Fruit fly (Drosophila melanogaster) whole organism, embryonic: ENCODE measurements around the gene egh.

ENCODE experiments used
- Ada2b ChIP-seq: fragments of 200-800 bp; sonication (Bioruptor generic); IDR thresholded peaks from 2 replicates; pipeline ENCODE4 v1.3.6; 2022; ENCODE audit warnings: missing biosample characterization, missing genetic modification characterization
- CG10959 ChIP-seq: fragments of 200-800 bp; sonication (Bioruptor generic); IDR thresholded peaks from 2 replicates; pipeline ENCODE4 v1.3.6; 2022; ENCODE audit warnings: missing biosample characterization, missing genetic modification characterization
- CG12071 ChIP-seq: fragments of 200-800 bp; sonication (Bioruptor generic); optimal IDR thresholded peaks from 3 replicates; lab custom pipeline; 2018; ENCODE audit warnings: missing biosample characterization, mild to moderate bottlenecking, missing genetic modification characterization
- CG14014 ChIP-seq: fragments of 200-800 bp; sonication (Bioruptor generic); IDR thresholded peaks from 2 replicates; pipeline ENCODE4 v1.3.6; 2022; ENCODE audit warnings: missing biosample characterization, missing genetic modification characterization
- CG16813 ChIP-seq: fragments of 200-800 bp; sonication (Bioruptor generic); IDR thresholded peaks from 3 replicates; pipeline ENCODE4 v1.3.6; 2022; ENCODE audit warnings: missing biosample characterization, missing genetic modification characterization; ENCODE audit not compliant: partially characterized antibody
- CG17612 ChIP-seq: fragments of 200-800 bp; sonication (Bioruptor generic); IDR thresholded peaks from 2 replicates; pipeline ENCODE4 v1.3.6; 2022; ENCODE audit warnings: missing biosample characterization, missing genetic modification characterization
- CG18599 ChIP-seq: fragments of 200-800 bp; sonication (Bioruptor generic); optimal IDR thresholded peaks from 3 replicates; lab custom pipeline; 2017; ENCODE audit warnings: missing biosample characterization, missing genetic modification characterization, mild to moderate bottlenecking, moderate library complexity, missing genetic modification reagents
- CG2712 ChIP-seq: fragments of 200-800 bp; optimal IDR thresholded peaks from 3 replicates; lab custom pipeline; 2019; ENCODE audit warnings: missing biosample characterization, mild to moderate bottlenecking, missing genetic modification characterization, moderate library complexity
- CG32767 ChIP-seq: fragments of 200-800 bp; sonication (Bioruptor generic); IDR thresholded peaks from 2 replicates; pipeline ENCODE4 v1.3.6; 2022; ENCODE audit warnings: missing biosample characterization, missing genetic modification characterization
- CG4282 ChIP-seq: fragments of 200-800 bp; sonication (Bioruptor generic); optimal IDR thresholded peaks from 2 replicates; lab custom pipeline; 2016; ENCODE audit warnings: missing biosample characterization, missing genetic modification characterization
- CG7745 ChIP-seq: fragments of 200-800 bp; sonication (Bioruptor generic); optimal IDR thresholded peaks from 2 replicates; lab custom pipeline; 2018; ENCODE audit warnings: missing biosample characterization, mild to moderate bottlenecking, missing genetic modification characterization, moderate library complexity
- CG8089 ChIP-seq: fragments of 200-800 bp; sonication (Bioruptor generic); optimal IDR thresholded peaks from 3 replicates; lab custom pipeline; 2016; ENCODE audit warnings: missing biosample characterization, missing genetic modification characterization
- CG8924 ChIP-seq: fragments of 200-800 bp; optimal IDR thresholded peaks from 3 replicates; lab custom pipeline; 2019; ENCODE audit warnings: missing biosample characterization, mild to moderate bottlenecking, missing genetic modification characterization, moderate library complexity
- CG9797 ChIP-seq: fragments of 200-800 bp; sonication (Bioruptor generic); optimal IDR thresholded peaks from 3 replicates; lab custom pipeline; 2018; ENCODE audit warnings: missing biosample characterization, mild to moderate bottlenecking, missing genetic modification characterization
- Dek ChIP-seq: fragments of 200-800 bp; sonication (Bioruptor generic); optimal IDR thresholded peaks from 3 replicates; lab custom pipeline; 2019; ENCODE audit warnings: missing biosample characterization, mild to moderate bottlenecking, missing genetic modification characterization, moderate library complexity
- Dp ChIP-seq: fragments of 200-800 bp; sonication (Bioruptor generic); optimal IDR thresholded peaks from 2 replicates; lab custom pipeline; 2018; ENCODE audit warnings: missing biosample characterization, mild to moderate bottlenecking, missing genetic modification characterization, moderate library complexity
- Elba2 ChIP-seq: fragments of 200-800 bp; sonication (Bioruptor generic); optimal IDR thresholded peaks from 3 replicates; lab custom pipeline; 2016; ENCODE audit warnings: missing biosample characterization, missing genetic modification characterization
- Gug ChIP-seq: fragments of 200-800 bp; sonication (Bioruptor generic); IDR thresholded peaks from 4 replicates; pipeline ENCODE4 v1.3.6; 2022; ENCODE audit warnings: missing biosample characterization, missing genetic modification characterization
- Lhr ChIP-seq: fragments of 200-800 bp; sonication (Bioruptor generic); optimal IDR thresholded peaks from 3 replicates; lab custom pipeline; 2017; ENCODE audit warnings: mild to moderate bottlenecking, missing biosample characterization, missing genetic modification reagents, missing genetic modification characterization
- MESR4 ChIP-seq: fragments of 200-800 bp; sonication (Bioruptor generic); optimal IDR thresholded peaks from 2 replicates; lab custom pipeline; 2018; ENCODE audit warnings: missing biosample characterization, mild to moderate bottlenecking, missing genetic modification characterization, moderate library complexity
- NC2α ChIP-seq: fragments of 200-800 bp; sonication (Bioruptor generic); optimal IDR thresholded peaks from 2 replicates; lab custom pipeline; 2016; ENCODE audit warnings: missing biosample characterization, missing genetic modification characterization
- NfI ChIP-seq: fragments of 200-800 bp; sonication (Bioruptor generic); optimal IDR thresholded peaks from 3 replicates; lab custom pipeline; 2018; ENCODE audit warnings: missing biosample characterization, mild to moderate bottlenecking, missing genetic modification characterization, moderate library complexity
- Pdp1 ChIP-seq, 2 experiments: fragments of 200-800 bp; sonication (Bioruptor generic); optimal IDR thresholded peaks; 3 replicates each; lab custom pipeline; 2016; ENCODE audit warnings: missing biosample characterization in 2 of 2, missing genetic modification characterization in 2 of 2, mild to moderate bottlenecking in 1 of 2, moderate library complexity in 1 of 2
- Rx ChIP-seq: fragments of 200-800 bp; sonication (Bioruptor generic); IDR thresholded peaks from 2 replicates; pipeline ENCODE4 v1.3.6; 2022; ENCODE audit warnings: missing biosample characterization, missing genetic modification characterization
- Sox102F ChIP-seq: fragments of 200-800 bp; sonication (Bioruptor generic); optimal IDR thresholded peaks from 2 replicates; lab custom pipeline; 2018; ENCODE audit warnings: missing biosample characterization, mild to moderate bottlenecking, missing genetic modification characterization, moderate library complexity
- Sry-δ ChIP-seq: fragments of 200-800 bp; sonication (Bioruptor generic); optimal IDR thresholded peaks from 2 replicates; lab custom pipeline; 2016; ENCODE audit warnings: missing biosample characterization, missing genetic modification characterization
- Usf ChIP-seq: fragments of 200-800 bp; sonication (Bioruptor generic); optimal IDR thresholded peaks from 2 replicates; lab custom pipeline; 2017; ENCODE audit warnings: missing genotype, missing biosample characterization, missing genetic modification characterization
- YL-1 ChIP-seq: fragments of 200-800 bp; sonication (Bioruptor generic); optimal IDR thresholded peaks from 3 replicates; lab custom pipeline; 2017; ENCODE audit warnings: missing biosample characterization, mild to moderate bottlenecking, missing genetic modification characterization
- ase ChIP-seq: fragments of 200-800 bp; sonication (Bioruptor generic); IDR thresholded peaks from 3 replicates; pipeline ENCODE4 v1.3.6; 2022; ENCODE audit warnings: missing biosample characterization, missing genetic modification characterization
- az2 ChIP-seq: fragments of 200-800 bp; sonication (Bioruptor generic); optimal IDR thresholded peaks from 3 replicates; lab custom pipeline; 2016; ENCODE audit warnings: missing biosample characterization, missing genetic modification characterization
- cato ChIP-seq: fragments of 200-800 bp; sonication (Bioruptor generic); optimal IDR thresholded peaks from 2 replicates; lab custom pipeline; 2016; ENCODE audit warnings: missing biosample characterization, missing genetic modification characterization, borderline replicate concordance
- dan ChIP-seq: fragments of 200-800 bp; sonication (Bioruptor generic); IDR thresholded peaks from 2 replicates; pipeline ENCODE4 v1.3.6; 2022; ENCODE audit warnings: missing biosample characterization, missing genetic modification characterization
- dmrt99B ChIP-seq: fragments of 200-800 bp; sonication (Bioruptor generic); optimal IDR thresholded peaks from 2 replicates; lab custom pipeline; 2018; ENCODE audit warnings: missing biosample characterization, mild to moderate bottlenecking, missing genetic modification characterization, moderate library complexity
- ems ChIP-seq: fragments of 200-800 bp; sonication (Bioruptor generic); optimal IDR thresholded peaks from 3 replicates; lab custom pipeline; 2016; ENCODE audit warnings: missing biosample characterization, missing genetic modification characterization
- ftz-f1 ChIP-seq: fragments of 200-800 bp; sonication (Bioruptor generic); optimal IDR thresholded peaks from 2 replicates; lab custom pipeline; 2016; ENCODE audit warnings: missing biosample characterization, missing genetic modification characterization
- gfzf ChIP-seq: fragments of 200-800 bp; sonication (Bioruptor generic); optimal IDR thresholded peaks from 2 replicates; lab custom pipeline; 2016; ENCODE audit warnings: missing biosample characterization, mild to moderate bottlenecking, missing genetic modification characterization, moderate library complexity
- nerfin-1 ChIP-seq: fragments of 200-800 bp; sonication (Bioruptor generic); optimal IDR thresholded peaks from 3 replicates; lab custom pipeline; 2019; ENCODE audit warnings: missing biosample characterization, mild to moderate bottlenecking, missing genetic modification characterization, moderate library complexity
- nom ChIP-seq: fragments of 200-800 bp; sonication (Bioruptor generic); optimal IDR thresholded peaks from 2 replicates; lab custom pipeline; 2017; ENCODE audit warnings: missing biosample characterization, missing genetic modification characterization, mild to moderate bottlenecking, moderate library complexity, missing genetic modification reagents
- pzg ChIP-seq: fragments of 200-800 bp; sonication (Bioruptor generic); optimal IDR thresholded peaks from 3 replicates; lab custom pipeline; 2018; ENCODE audit warnings: missing biosample characterization, mild to moderate bottlenecking, missing genetic modification characterization, moderate library complexity
- run ChIP-seq: fragments of 200-800 bp; sonication (Bioruptor generic); optimal IDR thresholded peaks from 3 replicates; lab custom pipeline; 2018; ENCODE audit warnings: missing biosample characterization, mild to moderate bottlenecking, missing genetic modification characterization
- tna ChIP-seq: fragments of 200-800 bp; sonication (Bioruptor generic); IDR thresholded peaks from 2 replicates; pipeline ENCODE4 v1.3.6; 2022; ENCODE audit warnings: missing biosample characterization, missing genetic modification characterization; ENCODE audit not compliant: partially characterized antibody
- usp ChIP-seq: fragments of >200 bp; optimal IDR thresholded peaks from 2 replicates; lab custom pipeline; 2017; ENCODE audit warnings: missing biosample characterization, missing genetic modification characterization
- wek ChIP-seq: fragments of 200-800 bp; sonication (Bioruptor generic); optimal IDR thresholded peaks from 3 replicates; lab custom pipeline; 2018; ENCODE audit warnings: missing biosample characterization, mild to moderate bottlenecking, missing genetic modification characterization, moderate library complexity

The egh gene

DNA sequence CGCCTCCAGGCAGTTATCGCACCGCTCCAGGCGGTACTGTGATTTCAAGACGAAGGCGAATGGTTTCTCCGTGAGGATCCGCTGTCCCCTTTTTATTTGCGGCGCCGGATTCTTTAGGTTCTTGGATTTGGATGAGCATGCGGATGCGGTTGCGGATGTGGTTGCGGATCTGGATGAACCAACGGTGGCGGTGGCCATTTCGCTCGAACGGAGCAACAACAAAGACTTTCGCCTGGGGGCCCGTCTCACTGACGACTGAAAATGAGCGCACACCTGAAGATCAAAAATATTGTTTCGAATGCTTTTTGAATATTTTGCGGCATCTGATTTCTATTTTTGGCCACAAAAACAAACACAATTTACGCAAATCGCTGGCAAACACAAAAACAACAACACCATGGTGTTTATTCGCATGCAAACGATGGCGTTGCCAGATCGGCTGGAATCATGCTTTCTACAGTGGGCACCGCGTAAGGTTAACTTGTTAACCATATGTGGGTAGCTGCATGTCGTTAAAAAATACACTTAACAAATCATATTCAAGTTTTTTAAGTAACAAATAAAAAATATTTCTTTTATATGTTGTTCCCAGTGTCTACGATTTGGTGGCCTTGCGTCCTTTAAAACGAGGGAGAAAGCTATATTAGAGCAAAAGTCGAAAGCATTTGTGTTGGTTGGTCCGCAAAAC is 20.3 kb downstream of the egh start, which contains the start of gene Smyd3 (continued):
- peak; percentile 85 for TF ChIP-seq CG14014 (GFP tag; lab: Robert Waterston, UW)
- TF ChIP-seq wek: peak; percentile 20
- peak; percentile 61 for TF ChIP-seq Dek
- TF ChIP-seq nerfin-1 (tag; lab: Kevin White, UChicago): peak; percentile 29
- TF ChIP-seq Usf: peak; percentile 54
- TF ChIP-seq az2: peak; percentile 81
- TF ChIP-seq CG7745: no peak
- peak; percentile 87 for TF ChIP-seq Gug
- TF ChIP-seq Pdp1 (GFP tag; optimal IDR thresholded peaks at IDR 0.05; lab: Kevin White, UChicago): peak; percentile 62 to 79
- TF ChIP-seq ems (GFP tag; lab: Kevin White, UChicago): peak; percentile 78
- TF ChIP-seq NfI: peak; percentile 75
- peak; percentile 37; the same call in 1 of the 2 replicates for TF ChIP-seq CG32767 (GFP tag; lab: Robert Waterston, UW)
- TF ChIP-seq CG8924 (tag; lab: Kevin White, UChicago): peak; percentile 69
- TF ChIP-seq CG4282: no peak
- TF ChIP-seq cato: peak; percentile 15
- TF ChIP-seq dan (GFP tag; lab: Robert Waterston, UW): no peak
- TF ChIP-seq CG12071 (GFP tag; lab: Kevin White, UChicago): peak; percentile 53
- no peak for TF ChIP-seq CG16813 (GFP tag; lab: Robert Waterston, UW)
- TF ChIP-seq run (tag; lab: Kevin White, UChicago): no peak
- TF ChIP-seq dmrt99B: no peak
- TF ChIP-seq usp (GFP tag; lab: Kevin White, UChicago): no peak
- no peak for TF ChIP-seq tna
- peak; percentile 53 for TF ChIP-seq nom (GFP tag; lab: Kevin White, UChicago)
- TF ChIP-seq NC2α: peak; percentile 22
- peak; percentile 76 for TF ChIP-seq CG2712
- TF ChIP-seq CG8089 (GFP tag; lab: Kevin White, UChicago): peak; percentile 32
- TF ChIP-seq YL-1 (GFP tag; lab: Kevin White, UChicago): peak; percentile 64
- TF ChIP-seq Sry-δ (GFP tag; lab: Kevin White, UChicago): peak; percentile 39
- TF ChIP-seq ase (GFP tag; lab: Robert Waterston, UW): peak; percentile 75
- no peak for TF ChIP-seq Lhr
- TF ChIP-seq Ada2b (GFP tag; lab: Robert Waterston, UW): peak; percentile 78
- TF ChIP-seq ftz-f1 (GFP tag; lab: Kevin White, UChicago): peak; percentile 75
- no peak for TF ChIP-seq Elba2 (GFP tag; lab: Kevin White, UChicago)
- TF ChIP-seq CG17612 (GFP tag; lab: Robert Waterston, UW): peak; percentile 69
- peak; percentile 62 for TF ChIP-seq CG10959 (GFP tag; lab: Robert Waterston, UW)
- TF ChIP-seq Rx: peak; percentile 76
- TF ChIP-seq CG18599 (GFP tag; lab: Kevin White, UChicago): peak; percentile 84
- TF ChIP-seq Sox102F (GFP tag; lab: Kevin White, UChicago): peak; percentile 79

DNA sequence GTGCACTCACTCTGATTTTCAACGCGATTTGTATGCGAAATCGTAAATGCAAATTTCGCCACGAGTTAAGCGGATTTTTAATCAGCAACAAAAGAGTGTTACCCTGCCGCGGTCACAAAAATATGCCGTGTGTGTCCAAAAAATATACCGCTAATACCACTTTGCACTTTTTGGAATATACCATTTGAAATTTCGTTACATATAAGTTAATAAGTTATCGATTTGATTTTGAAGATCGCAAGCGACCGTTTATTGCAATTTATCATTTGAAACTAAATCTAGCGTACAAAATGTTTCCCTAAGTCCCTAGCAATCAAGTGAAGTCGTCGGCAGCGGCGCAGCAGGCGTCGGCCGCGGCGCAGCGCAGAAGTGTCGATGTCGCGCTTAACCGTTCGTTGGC is 21.9 kb downstream of the egh start, which contains the start of gene eIF3g1:
TSS of gene eIF3g1 (minus strand) at position 101 of the 400 bp plus-strand sequence.
- peak; percentile 12 for TF ChIP-seq CG9797
- TF ChIP-seq pzg (GFP tag; lab: Kevin White, UChicago): peak; percentile 41
- peak; percentile 85 for TF ChIP-seq MESR4 (GFP tag; lab: Kevin White, UChicago)
- TF ChIP-seq gfzf (GFP tag; lab: Kevin White, UChicago): peak; percentile 70
- peak; percentile 27 for TF ChIP-seq Dp (GFP tag; lab: Kevin White, UChicago)
